Fruit fly (Drosophila melanogaster) whole organism, embryonic: Measurements from ENCODE around the gene CG43400.

Experiments
- Atf3 ChIP-seq: fragments of 200-800 bp; sonication (Bioruptor generic); optimal IDR thresholded peaks from 3 replicates; lab custom pipeline; 2016; ENCODE audit warnings: missing biosample characterization, missing genetic modification characterization
- Atf6 ChIP-seq: fragments of 200-800 bp; sonication (Bioruptor generic); IDR thresholded peaks from 2 replicates; pipeline ENCODE4 v1.3.6; 2022; ENCODE audit warnings: missing biosample characterization, missing genetic modification characterization
- CG10274 ChIP-seq: fragments of 200-800 bp; sonication (Bioruptor generic); optimal IDR thresholded peaks from 3 replicates; lab custom pipeline; 2017; ENCODE audit warnings: missing biosample characterization, mild to moderate bottlenecking, missing genetic modification characterization
- CG10431 ChIP-seq: fragments of 200-800 bp; sonication (Bioruptor generic); optimal IDR thresholded peaks from 3 replicates; lab custom pipeline; 2018; ENCODE audit warnings: missing biosample characterization, mild to moderate bottlenecking, missing genetic modification characterization
- CG14441 ChIP-seq: fragments of 200-800 bp; sonication (Bioruptor generic); IDR thresholded peaks from 2 replicates; pipeline ENCODE4 v1.3.6; 2022; ENCODE audit warnings: missing biosample characterization, missing genetic modification characterization
- CG14667 ChIP-seq: fragments of 200-800 bp; sonication (Bioruptor generic); IDR thresholded peaks from 2 replicates; pipeline ENCODE4 v1.3.6; 2022; ENCODE audit warnings: missing biosample characterization, missing genetic modification characterization
- CG14860 ChIP-seq: fragments of 200-800 bp; sonication (Bioruptor generic); IDR thresholded peaks from 3 replicates; pipeline ENCODE4 v1.3.6; 2022; ENCODE audit warnings: missing biosample characterization, missing genetic modification characterization; ENCODE audit not compliant: partially characterized antibody
- CG15514 ChIP-seq: fragments of 200-800 bp; sonication (Bioruptor generic); optimal IDR thresholded peaks from 3 replicates; lab custom pipeline; 2017; ENCODE audit warnings: missing biosample characterization, missing genetic modification characterization, mild to moderate bottlenecking, moderate library complexity, missing genetic modification reagents
- CG2116 ChIP-seq: fragments of 200-800 bp; sonication (Bioruptor generic); optimal IDR thresholded peaks from 3 replicates; lab custom pipeline; 2018; ENCODE audit warnings: missing biosample characterization, mild to moderate bottlenecking, missing genetic modification characterization
- CG2199 ChIP-seq: fragments of 200-800 bp; sonication (Bioruptor generic); IDR thresholded peaks from 3 replicates; pipeline ENCODE4 v1.3.6; 2022; ENCODE audit warnings: missing biosample characterization, missing genetic modification characterization
- CG32767 ChIP-seq: fragments of 200-800 bp; sonication (Bioruptor generic); IDR thresholded peaks from 2 replicates; pipeline ENCODE4 v1.3.6; 2022; ENCODE audit warnings: missing biosample characterization, missing genetic modification characterization
- CG33213 ChIP-seq: fragments of 200-800 bp; sonication (Bioruptor generic); optimal IDR thresholded peaks from 3 replicates; lab custom pipeline; 2016; ENCODE audit warnings: missing biosample characterization, missing genetic modification characterization
- CG3407 ChIP-seq: fragments of 200-800 bp; sonication (Bioruptor generic); optimal IDR thresholded peaks from 2 replicates; lab custom pipeline; 2018; ENCODE audit warnings: missing biosample characterization, mild to moderate bottlenecking, missing genetic modification characterization
- CG3847 ChIP-seq: fragments of 200-800 bp; sonication (Bioruptor generic); IDR thresholded peaks from 2 replicates; pipeline ENCODE4 v1.3.6; 2022; ENCODE audit warnings: missing biosample characterization, missing genetic modification characterization
- CG42726 ChIP-seq: fragments of 200-800 bp; sonication (Bioruptor generic); IDR thresholded peaks from 2 replicates; pipeline ENCODE4 v1.3.6; 2022; ENCODE audit warnings: missing biosample characterization, missing genetic modification characterization; ENCODE audit not compliant: partially characterized antibody
- CG4617 ChIP-seq: fragments of 200-800 bp; sonication (Bioruptor generic); optimal IDR thresholded peaks from 3 replicates; lab custom pipeline; 2016; ENCODE audit warnings: missing biosample characterization, missing genetic modification characterization, borderline replicate concordance
- CG6765 ChIP-seq: fragments of 200-800 bp; sonication (Bioruptor generic); optimal IDR thresholded peaks from 3 replicates; lab custom pipeline; 2017; ENCODE audit warnings: missing biosample characterization, mild to moderate bottlenecking, missing genetic modification characterization
- CG7357 ChIP-seq: fragments of 200-800 bp; sonication (Bioruptor generic); IDR thresholded peaks from 3 replicates; pipeline ENCODE4 v1.3.6; 2022; ENCODE audit warnings: missing biosample characterization, missing genetic modification characterization
- CG9932 ChIP-seq: fragments of 200-800 bp; sonication (Bioruptor generic); IDR thresholded peaks from 2 replicates; pipeline ENCODE4 v1.3.6; 2022; ENCODE audit warnings: missing biosample characterization, missing genetic modification characterization
- CHES-1-like ChIP-seq: fragments of 200-800 bp; sonication (Bioruptor generic); optimal IDR thresholded peaks from 2 replicates; lab custom pipeline; 2016; ENCODE audit warnings: missing biosample characterization, missing genetic modification characterization
- Dip3 ChIP-seq: fragments of 200-800 bp; sonication (Bioruptor generic); optimal IDR thresholded peaks from 3 replicates; lab custom pipeline; 2016; ENCODE audit warnings: missing biosample characterization, missing genetic modification characterization
- E2f1 ChIP-seq: fragments of 200-800 bp; sonication (Bioruptor generic); IDR thresholded peaks from 2 replicates; pipeline ENCODE4 v1.3.6; 2022; ENCODE audit warnings: missing biosample characterization, missing genetic modification characterization
- E2f2 ChIP-seq: fragments of 200-800 bp; sonication (Bioruptor generic); IDR thresholded peaks from 2 replicates; pipeline ENCODE4 v1.3.6; 2022; ENCODE audit warnings: missing biosample characterization, missing genetic modification characterization
- ERR ChIP-seq: fragments of 200-800 bp; sonication (Bioruptor generic); optimal IDR thresholded peaks from 2 replicates; lab custom pipeline; 2016; ENCODE audit warnings: missing biosample characterization, missing genetic modification characterization
- HLH3B ChIP-seq: fragments of 200-800 bp; sonication (Bioruptor generic); IDR thresholded peaks from 2 replicates; pipeline ENCODE4 v1.3.6; 2022; ENCODE audit warnings: missing biosample characterization, missing genetic modification characterization
- HmgZ ChIP-seq: fragments of 200-800 bp; sonication (Bioruptor generic); optimal IDR thresholded peaks from 2 replicates; lab custom pipeline; 2018; ENCODE audit warnings: missing biosample characterization, mild to moderate bottlenecking, missing genetic modification characterization
- Hmr ChIP-seq: fragments of 200-800 bp; sonication (Bioruptor generic); optimal IDR thresholded peaks from 3 replicates; lab custom pipeline; 2017; ENCODE audit warnings: mild to moderate bottlenecking, missing biosample characterization, missing genetic modification reagents, missing genetic modification characterization
- Hr3 ChIP-seq: fragments of 200-800 bp; sonication (Bioruptor generic); optimal IDR thresholded peaks from 3 replicates; lab custom pipeline; 2016; ENCODE audit warnings: missing biosample characterization, missing genetic modification characterization
- NK7.1 ChIP-seq: fragments of 200-800 bp; sonication (Bioruptor generic); optimal IDR thresholded peaks from 3 replicates; lab custom pipeline; 2016; ENCODE audit warnings: missing biosample characterization, missing genetic modification characterization
- Pdp1 ChIP-seq, 2 experiments: fragments of 200-800 bp; sonication (Bioruptor generic); optimal IDR thresholded peaks; 3 replicates each; lab custom pipeline; 2016; ENCODE audit warnings: missing biosample characterization in 2 of 2, missing genetic modification characterization in 2 of 2, mild to moderate bottlenecking in 1 of 2, moderate library complexity in 1 of 2
- Xbp1 ChIP-seq: fragments of 200-800 bp; sonication (Bioruptor generic); optimal IDR thresholded peaks from 3 replicates; lab custom pipeline; 2016; ENCODE audit warnings: missing biosample characterization, mild to moderate bottlenecking, missing genetic modification characterization
- ac ChIP-seq: fragments of 200-800 bp; sonication (Bioruptor generic); optimal IDR thresholded peaks from 3 replicates; lab custom pipeline; 2017; ENCODE audit warnings: missing biosample characterization, mild to moderate bottlenecking, missing genetic modification characterization
- btn ChIP-seq: fragments of 200-800 bp; sonication (Bioruptor generic); optimal IDR thresholded peaks from 2 replicates; lab custom pipeline; 2016; ENCODE audit warnings: missing biosample characterization, missing genetic modification characterization
- crc ChIP-seq: fragments of 200-800 bp; sonication (Bioruptor generic); optimal IDR thresholded peaks from 2 replicates; lab custom pipeline; 2016; ENCODE audit warnings: missing biosample characterization, missing genetic modification characterization
- disco-r ChIP-seq: fragments of 200-800 bp; sonication (Bioruptor generic); optimal IDR thresholded peaks from 2 replicates; lab custom pipeline; 2016; ENCODE audit warnings: missing biosample characterization, missing genetic modification characterization
- fd64A ChIP-seq: fragments of 200-800 bp; sonication (Bioruptor generic); optimal IDR thresholded peaks from 3 replicates; lab custom pipeline; 2018; ENCODE audit warnings: missing biosample characterization, mild to moderate bottlenecking, missing genetic modification characterization
- fd96Cb ChIP-seq: fragments of 200-800 bp; sonication (Bioruptor generic); optimal IDR thresholded peaks from 2 replicates; lab custom pipeline; 2018; ENCODE audit warnings: missing biosample characterization, mild to moderate bottlenecking, missing genetic modification characterization, moderate library complexity
- fu2 ChIP-seq: fragments of 200-800 bp; sonication (Bioruptor generic); optimal IDR thresholded peaks from 2 replicates; lab custom pipeline; 2016; ENCODE audit warnings: missing biosample characterization, missing genetic modification characterization
- gcm2 ChIP-seq: fragments of 200-800 bp; sonication (Bioruptor generic); optimal IDR thresholded peaks from 2 replicates; lab custom pipeline; 2016; ENCODE audit warnings: missing biosample characterization, missing genetic modification characterization
- gem ChIP-seq: fragments of 200-800 bp; sonication (Bioruptor generic); optimal IDR thresholded peaks from 2 replicates; lab custom pipeline; 2019; ENCODE audit warnings: missing biosample characterization, mild to moderate bottlenecking, missing genetic modification characterization, moderate library complexity
- hkb ChIP-seq, 2 experiments: fragments of 200-800 bp in 1 of 2; fragments of >200 bp in 1 of 2; sonication (Bioruptor generic) in 1 of 2; IDR thresholded peaks in 1 of 2; optimal IDR thresholded peaks in 1 of 2; 2 replicates each; pipeline versions ENCODE4 v1.3.6 to Lab custom; 2017 to 2022; ENCODE audit warnings: missing biosample characterization in 1 of 2, missing genetic modification characterization in 1 of 2
- lilli ChIP-seq: fragments of 200-800 bp; sonication (Bioruptor generic); optimal IDR thresholded peaks from 3 replicates; lab custom pipeline; 2016; ENCODE audit warnings: missing biosample characterization, missing genetic modification characterization
- onecut ChIP-seq: fragments of 200-800 bp; sonication (Bioruptor generic); IDR thresholded peaks from 2 replicates; pipeline ENCODE4 v1.3.6; 2022; ENCODE audit warnings: missing biosample characterization, missing genetic modification characterization
- prd ChIP-seq, 3 experiments: fragments of >200 bp in 2 of 3; fragments of 200-800 bp in 1 of 3; sonication (Bioruptor generic) in 1 of 3; optimal IDR thresholded peaks in 2 of 3; IDR thresholded peaks in 1 of 3; 2 replicates in 2 of 3; 3 replicates in 1 of 3; pipeline versions ENCODE4 v1.3.6 to Lab custom; 2017 to 2022; ENCODE audit warnings: missing biosample characterization in 1 of 3, missing genetic modification characterization in 1 of 3
- pum ChIP-seq: fragments of 200-800 bp; sonication (Bioruptor generic); optimal IDR thresholded peaks from 2 replicates; lab custom pipeline; 2016; ENCODE audit warnings: missing biosample characterization, missing genetic modification characterization
- pzg ChIP-seq: fragments of 200-800 bp; sonication (Bioruptor generic); optimal IDR thresholded peaks from 3 replicates; lab custom pipeline; 2018; ENCODE audit warnings: missing biosample characterization, mild to moderate bottlenecking, missing genetic modification characterization, moderate library complexity
- row ChIP-seq: fragments of 200-800 bp; sonication (Bioruptor generic); IDR thresholded peaks from 3 replicates; pipeline ENCODE4 v1.3.6; 2022; ENCODE audit warnings: missing biosample characterization, missing genetic modification characterization
- salm ChIP-seq: fragments of 200-800 bp; sonication (Bioruptor generic); optimal IDR thresholded peaks from 2 replicates; lab custom pipeline; 2018; ENCODE audit warnings: missing biosample characterization, mild to moderate bottlenecking, missing genetic modification characterization
- sr ChIP-seq: fragments of 200-800 bp; sonication (Bioruptor generic); IDR thresholded peaks from 3 replicates; pipeline ENCODE4 v1.3.6; 2022; ENCODE audit warnings: missing biosample characterization, missing genetic modification characterization
- tll ChIP-seq, 2 experiments: fragments of 200-800 bp in 1 of 2; fragments of >200 bp in 1 of 2; sonication (Bioruptor generic) in 1 of 2; optimal IDR thresholded peaks; 2 replicates each; lab custom pipeline; 2017 to 2019; ENCODE audit warnings: missing biosample characterization in 2 of 2, missing genetic modification characterization in 2 of 2, mild to moderate bottlenecking in 1 of 2, moderate library complexity in 1 of 2

CG43400 gene

DNA sequence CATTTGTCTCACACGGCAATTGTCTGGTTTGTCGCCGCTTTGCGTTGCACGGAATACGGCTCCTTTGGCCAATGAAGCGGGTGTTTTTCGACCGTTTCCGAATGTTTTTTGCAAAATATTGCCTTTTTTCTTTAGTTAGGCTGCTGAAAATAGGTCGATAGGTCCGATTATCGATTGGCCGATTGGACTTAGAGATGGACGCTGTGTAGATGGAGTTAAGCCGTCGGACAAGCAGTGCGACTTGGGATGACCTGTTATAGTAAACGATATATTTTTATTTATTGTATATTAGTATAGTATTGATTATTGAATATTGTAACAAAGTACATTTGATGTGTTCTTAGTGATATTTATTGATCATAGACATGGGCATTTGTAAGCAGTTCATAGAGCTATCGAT is 37.8 kb downstream of the CG43400 start, which contains the start of the genes lmgA and lmgB (continued):
- TF ChIP-seq prd (optimal IDR thresholded peaks at IDR 0.05; lab: Kevin White, UChicago), result no peak
- peak; percentile 48; the same call in 1 of the 3 replicates for TF ChIP-seq prd (GFP tag; IDR thresholded peaks at IDR 0.05; lab: Robert Waterston, UW)
- TF ChIP-seq btn (GFP tag; lab: Kevin White, UChicago), result no peak
- no peak for TF ChIP-seq fd64A
- 0 out of 2 replicates have a peak, but pooled peaks have one; percentile 52 for TF ChIP-seq CG42726
- no peak for TF ChIP-seq CG10431 (GFP tag; lab: Kevin White, UChicago)
- peak; percentile 32 for TF ChIP-seq Hmr (GFP tag; lab: Kevin White, UChicago)
- TF ChIP-seq E2f1 (GFP tag; lab: Robert Waterston, UW), result 0 out of 2 replicates have a peak, but pooled peaks have one; percentile 23
- TF ChIP-seq Xbp1 (GFP tag; lab: Kevin White, UChicago), result peak; percentile 72
- TF ChIP-seq hkb (optimal IDR thresholded peaks at IDR 0.05; lab: Kevin White, UChicago), result no peak
- TF ChIP-seq hkb (GFP tag; IDR thresholded peaks at IDR 0.05; lab: Robert Waterston, UW), result peak; percentile 30; the same call in 1 of the 2 replicates
- TF ChIP-seq CG3847 (GFP tag; lab: Robert Waterston, UW), result no peak
- no peak for TF ChIP-seq CG3407
- TF ChIP-seq CG14441 (GFP tag; lab: Robert Waterston, UW), result peak; percentile 35; the same call in 1 of the 2 replicates
- no peak for TF ChIP-seq CG10274 (GFP tag; lab: Kevin White, UChicago)
- peak; percentile 70 for TF ChIP-seq lilli (GFP tag; lab: Kevin White, UChicago)
- TF ChIP-seq fd96Cb (tag; lab: Kevin White, UChicago), result no peak
- peak; percentile 40; the same call in 1 of the 2 replicates for TF ChIP-seq HLH3B
- no peak for TF ChIP-seq fu2
- no peak for TF ChIP-seq ac (GFP tag; lab: Kevin White, UChicago)
- TF ChIP-seq pum (GFP tag; lab: Kevin White, UChicago), result no peak
- TF ChIP-seq tll (GFP tag; optimal IDR thresholded peaks at IDR 0.05; lab: Kevin White, UChicago), result no peak
- peak; percentile 76 for TF ChIP-seq HmgZ (tag; lab: Kevin White, UChicago)
- TF ChIP-seq Atf6, result no peak
- no peak for TF ChIP-seq ERR (GFP tag; lab: Kevin White, UChicago)
- no peak for TF ChIP-seq gcm2 (GFP tag; lab: Kevin White, UChicago)
- TF ChIP-seq Pdp1 (GFP tag; optimal IDR thresholded peaks at IDR 0.05; lab: Kevin White, UChicago), result peak in 1 of 2 experiments; percentile 29
- TF ChIP-seq CG7357 (GFP tag; lab: Robert Waterston, UW), result no peak
- no peak for TF ChIP-seq CHES-1-like (GFP tag; lab: Kevin White, UChicago)
- TF ChIP-seq gem, result peak; percentile 60
- TF ChIP-seq E2f2, result peak; percentile 91
- peak; percentile 80 for TF ChIP-seq CG4617 (GFP tag; lab: Kevin White, UChicago)
- TF ChIP-seq Atf3, result no peak
- TF ChIP-seq NK7.1 (GFP tag; lab: Kevin White, UChicago), result no peak
- TF ChIP-seq Hr3, result peak; percentile 95
- TF ChIP-seq CG33213 (GFP tag; lab: Kevin White, UChicago), result peak; percentile 15
- no peak for TF ChIP-seq CG14667 (GFP tag; lab: Robert Waterston, UW)
- peak; percentile 93 for TF ChIP-seq CG14860 (GFP tag; lab: Robert Waterston, UW)
- TF ChIP-seq CG2199 (GFP tag; lab: Robert Waterston, UW), result no peak; the same call in 2 of the 3 replicates
- TF ChIP-seq disco-r (GFP tag; lab: Kevin White, UChicago), result no peak
- no peak for TF ChIP-seq CG6765 (GFP tag; lab: Kevin White, UChicago)
- TF ChIP-seq pzg (GFP tag; lab: Kevin White, UChicago), result peak; percentile 80
- no peak for TF ChIP-seq crc (GFP tag; lab: Kevin White, UChicago)
- peak; percentile 52 for TF ChIP-seq onecut (GFP tag; lab: Robert Waterston, UW)
- peak; percentile 95 for TF ChIP-seq CG2116 (GFP tag; lab: Kevin White, UChicago)
- no peak for TF ChIP-seq salm (tag; lab: Kevin White, UChicago)
- no peak for TF ChIP-seq Dip3
- no peak for TF ChIP-seq CG32767 (GFP tag; lab: Robert Waterston, UW)
- no peak for TF ChIP-seq sr
- peak; percentile 76 for TF ChIP-seq CG9932 (GFP tag; lab: Robert Waterston, UW)
- peak; percentile 56 for TF ChIP-seq CG15514
- TF ChIP-seq row, result peak; percentile 61
